Fruit fly (Drosophila melanogaster) whole organism: ENCODE measurements around the gene CG7149.

Experiments
- CG8478 ChIP-seq: fragments of >200 bp; optimal IDR thresholded peaks from 2 replicates; lab custom pipeline; 2018; ENCODE audit warnings: inconsistent platforms
- psq ChIP-seq: fragments of >200 bp; optimal IDR thresholded peaks from 2 replicates; lab custom pipeline; 2017

dm6 chr2L:7750631-7751161, 39.7 kb downstream of the CG7149 start:
- TF ChIP-seq psq (lab: Kevin White, UChicago) = no peak
- no peak for TF ChIP-seq CG8478 (lab: Kevin White, UChicago)
